Worm (Caenorhabditis elegans) whole organism, L2 larva: ENCODE measurements around the gene R07C12.3.
"Not testable (repeated sequence)": the region's sequence is repeated elsewhere in the genome, so short reads cannot be mapped to it uniquely, and the experiment has no call there.

ENCODE experiments used
- F13H6.1 ChIP-seq: sonication (generic microtip); optimal IDR thresholded peaks from 2 replicates; lab custom pipeline; 2016; ENCODE audit warnings: missing genetic modification characterization, missing compliant biosample characterization
- ZK546.5 ChIP-seq: sonication (generic microtip); optimal IDR thresholded peaks from 2 replicates; lab custom pipeline; 2017; ENCODE audit warnings: missing biosample characterization, missing genetic modification characterization
- egl-27 ChIP-seq: sonication (generic microtip); optimal IDR thresholded peaks from 3 replicates; lab custom pipeline; 2017; ENCODE audit warnings: missing biosample characterization, missing genetic modification reagents, missing genetic modification characterization
- elt-1 ChIP-seq: fragments of 150-350 bp; optimal IDR thresholded peaks from 2 replicates; lab custom pipeline; 2014; ENCODE audit warnings: missing biosample characterization, missing genetic modification characterization
- gmeb-1 ChIP-seq: fragments of 150-350 bp; optimal IDR thresholded peaks from 2 replicates; lab custom pipeline; 2014; ENCODE audit warnings: missing biosample characterization, missing genetic modification characterization
- lsy-2 ChIP-seq, 2 experiments: fragments of 150-350 bp in 1 of 2; sonication (generic microtip) in 1 of 2; optimal IDR thresholded peaks; 2 replicates each; lab custom pipeline; 2014 to 2017; ENCODE audit warnings: missing biosample characterization in 2 of 2, missing genetic modification characterization in 2 of 2
- sma-3 ChIP-seq: sonication (generic microtip); optimal IDR thresholded peaks from 2 replicates; lab custom pipeline; 2016; ENCODE audit warnings: missing genetic modification reagents, missing genetic modification characterization, missing compliant biosample characterization
- sma-9 ChIP-seq, 2 experiments: fragments of 150-350 bp in 1 of 2; sonication (generic microtip) in 1 of 2; optimal IDR thresholded peaks; 2 replicates each; lab custom pipeline; 2014 to 2016; ENCODE audit warnings: missing genetic modification characterization in 2 of 2, mild to moderate bottlenecking in 1 of 2, missing biosample characterization in 1 of 2, missing compliant biosample characterization in 1 of 2, missing genetic modification reagents in 1 of 2, moderate library complexity in 1 of 2

The R07C12.3 gene

DNA sequence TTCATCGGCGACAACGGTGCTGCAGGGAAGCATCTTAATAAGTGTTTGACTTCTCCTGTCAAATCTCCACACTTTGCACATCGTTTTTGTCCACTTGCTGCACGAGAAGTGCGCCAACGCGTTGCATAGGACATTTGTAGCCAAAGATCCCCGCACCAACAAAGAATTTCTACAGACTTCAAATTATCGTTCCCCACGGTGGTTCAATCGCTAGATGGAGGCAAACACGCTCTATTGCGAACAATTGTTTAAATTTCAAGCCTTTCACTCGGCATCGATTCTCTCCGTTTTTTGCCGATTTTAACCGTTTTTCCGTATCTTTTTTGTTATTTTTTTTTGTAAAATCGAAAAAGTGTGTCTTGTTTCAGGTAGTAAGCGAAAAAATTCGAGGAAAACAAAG lies 35.1 kb downstream of the R07C12.3 start:
- peak in 1 of 2 experiments; percentile 31 for TF ChIP-seq lsy-2 (tag; optimal IDR thresholded peaks at IDR 0.05; lab: Kevin White, UChicago)

ce11 chrIV:4184767-4185166 lies 39.9 kb downstream of the R07C12.3 start:
- TF ChIP-seq sma-9 (GFP tag; optimal IDR thresholded peaks at IDR 0.05; lab: Kevin White, UChicago), result peak; percentile 30
- not testable (repeated sequence) for TF ChIP-seq sma-9 (tag; optimal IDR thresholded peaks at IDR 0.05; lab: Kevin White, UChicago)
- TF ChIP-seq gmeb-1, result peak; percentile 48
- peak; percentile 53 to 76 for TF ChIP-seq lsy-2 (tag; optimal IDR thresholded peaks at IDR 0.05; lab: Kevin White, UChicago)
- peak; percentile 21 for TF ChIP-seq sma-3 (GFP tag; lab: Kevin White, UChicago)
- peak; percentile 8 for TF ChIP-seq F13H6.1 (tag; lab: Kevin White, UChicago)

ce11 chrIV:4186099-4186498 lies 41.2 kb downstream of the R07C12.3 start, which contains the start of gene K08D10.11:
Gene K08D10.11 (minus strand): TSS chrIV:4186199.
- TF ChIP-seq egl-27, elt-1, ZK546.5 (tag; lab: Kevin White, UChicago): not testable (repeated sequence)
